Worm (Caenorhabditis elegans) whole organism, L1 larva: Measurements from ENCODE around the gene islo-1.

ENCODE experiments used
- C16A3.4 ChIP-seq: fragments of 150-350 bp; optimal IDR thresholded peaks from 2 replicates; lab custom pipeline; 2014; ENCODE audit warnings: missing biosample characterization, missing genetic modification characterization
- aha-1 ChIP-seq: fragments of 150-350 bp; optimal IDR thresholded peaks from 2 replicates; lab custom pipeline; 2014; ENCODE audit warnings: missing biosample characterization, missing genetic modification characterization
- elt-3 ChIP-seq, 6 experiments: fragments of 150-350 bp in 1 of 6; sonication (generic microtip); optimal IDR thresholded peaks; 2 replicates each; lab custom pipeline; 2017 to 2018; ENCODE audit warnings: missing biosample characterization in 6 of 6, missing genetic modification characterization in 6 of 6, inconsistent platforms in 1 of 6
- fkh-10 ChIP-seq: sonication (generic microtip); optimal IDR thresholded peaks from 2 replicates; lab custom pipeline; 2017; ENCODE audit warnings: missing biosample characterization, missing genetic modification reagents, missing genetic modification characterization
- fkh-4 ChIP-seq: sonication (generic microtip); optimal IDR thresholded peaks from 2 replicates; lab custom pipeline; 2016; ENCODE audit warnings: missing compliant biosample characterization, missing genetic modification characterization, borderline replicate concordance
- fos-1 ChIP-seq: fragments of 150-350 bp; optimal IDR thresholded peaks from 2 replicates; lab custom pipeline; 2014; ENCODE audit warnings: missing biosample characterization, missing genetic modification characterization
- hlh-4 ChIP-seq: sonication (generic microtip); optimal IDR thresholded peaks from 2 replicates; lab custom pipeline; 2016; ENCODE audit warnings: mild to moderate bottlenecking, missing genetic modification characterization, missing compliant biosample characterization
- jun-1 ChIP-seq: fragments of 150-350 bp; optimal IDR thresholded peaks from 2 replicates; lab custom pipeline; 2014; ENCODE audit warnings: missing biosample characterization, missing genetic modification reagents, missing genetic modification characterization
- nhr-28 ChIP-seq: fragments of 150-350 bp; optimal IDR thresholded peaks from 2 replicates; lab custom pipeline; 2014; ENCODE audit warnings: missing biosample characterization, missing genetic modification characterization
- pag-3 ChIP-seq: sonication (generic microtip); optimal IDR thresholded peaks from 2 replicates; lab custom pipeline; 2017; ENCODE audit warnings: missing genetic modification characterization, mild to moderate bottlenecking, missing compliant biosample characterization, antibody characterized with exemption, borderline replicate concordance; ENCODE audit not compliant: insufficient read depth
- sptf-1 ChIP-seq: fragments of 150-350 bp; optimal IDR thresholded peaks from 2 replicates; lab custom pipeline; 2014; ENCODE audit warnings: missing biosample characterization, missing genetic modification characterization

- no peak for TF ChIP-seq pag-3 (tag; lab: Kevin White, UChicago)
- no peak for TF ChIP-seq C16A3.4 (tag; lab: Kevin White, UChicago)
- TF ChIP-seq hlh-4 (tag; lab: Kevin White, UChicago) = no peak
- no peak for TF ChIP-seq nhr-28 (tag; lab: Kevin White, UChicago)
- TF ChIP-seq sptf-1 = no peak
- TF ChIP-seq jun-1 = no peak
- TF ChIP-seq fkh-10 = no peak
- no peak for TF ChIP-seq elt-3 (tag; optimal IDR thresholded peaks at IDR 0.05; lab: Kevin White, UChicago)
- no peak for TF ChIP-seq fkh-4 (tag; lab: Kevin White, UChicago)
- peak; percentile 40 for TF ChIP-seq fos-1 (tag; lab: Kevin White, UChicago)
- no peak for TF ChIP-seq aha-1 (tag; lab: Kevin White, UChicago)
These were observed 2.7 kb upstream of the islo-1 start, which contains the start of gene sph-1 for ce11 chrIV:8133536-8133935.
